Worm (Caenorhabditis elegans) whole organism, young adult: ENCODE results near the gene slc-25A10.

Source experiments
- B0019.2 ChIP-seq: fragments of 200-800 bp; sonication (Bioruptor generic); conservative IDR thresholded peaks from 2 replicates; pipeline ENCODE4 v1.3.6; 2022; ENCODE audit warnings: missing genetic modification reagents, missing genetic modification characterization, missing compliant biosample characterization
- B0035.1 ChIP-seq: sonication (generic microtip); optimal IDR thresholded peaks from 2 replicates; lab custom pipeline; 2016; ENCODE audit warnings: missing genetic modification characterization, mild to moderate bottlenecking, missing compliant biosample characterization, missing genotype, missing genetic modification reagents
- C06A6.2 ChIP-seq: fragments of 200-800 bp; sonication (Bioruptor generic); conservative IDR thresholded peaks from 2 replicates; pipeline ENCODE4 v1.3.6; 2022; ENCODE audit warnings: missing genetic modification characterization, missing compliant biosample characterization
- F10E7.11 ChIP-seq: sonication (generic microtip); optimal IDR thresholded peaks from 2 replicates; lab custom pipeline; 2017; ENCODE audit warnings: mild to moderate bottlenecking, missing genetic modification characterization, moderate library complexity, missing compliant biosample characterization
- F33H1.4 ChIP-seq: fragments of 200-800 bp; sonication (Bioruptor generic); IDR thresholded peaks from 2 replicates; pipeline ENCODE4 v1.3.6; 2022; ENCODE audit warnings: missing genetic modification reagents, missing genetic modification characterization, missing compliant biosample characterization
- F52B5.7 ChIP-seq: sonication (generic microtip); optimal IDR thresholded peaks from 2 replicates; lab custom pipeline; 2016; ENCODE audit warnings: mild to moderate bottlenecking, missing genetic modification characterization, missing compliant biosample characterization
- K11D2.4 ChIP-seq: fragments of 200-800 bp; sonication (Bioruptor generic); IDR thresholded peaks from 2 replicates; pipeline ENCODE4 v1.3.6; 2022; ENCODE audit warnings: missing genetic modification reagents, missing genetic modification characterization, missing compliant biosample characterization
- T07F8.4 ChIP-seq: sonication (generic microtip); optimal IDR thresholded peaks from 2 replicates; lab custom pipeline; 2016; ENCODE audit warnings: mild to moderate bottlenecking, missing genetic modification characterization, moderate library complexity, missing compliant biosample characterization
- Y53G8AR.9 ChIP-seq: fragments of 200-800 bp; sonication (Bioruptor generic); conservative IDR thresholded peaks from 2 replicates; pipeline ENCODE4 v1.3.6; 2022; ENCODE audit warnings: missing genetic modification reagents, missing genetic modification characterization, missing compliant biosample characterization
- ZK185.1 ChIP-seq: sonication (generic microtip); optimal IDR thresholded peaks from 2 replicates; lab custom pipeline; 2016; ENCODE audit warnings: mild to moderate bottlenecking, missing genetic modification characterization, missing compliant biosample characterization; ENCODE audit not compliant: poor library complexity, severe bottlenecking
- ama-1 ChIP-seq, 3 experiments: fragments of 150-350 bp in 1 of 3; sonication (generic microtip) in 2 of 3; optimal IDR thresholded peaks; 2 replicates each; lab custom pipeline; 2014 to 2018; ENCODE audit warnings: missing biosample characterization in 2 of 3, missing genetic modification characterization in 2 of 3, missing genetic modification reagents in 2 of 3
- atf-7 ChIP-seq: sonication (generic microtip); optimal IDR thresholded peaks from 2 replicates; lab custom pipeline; 2017; ENCODE audit warnings: mild to moderate bottlenecking, missing genetic modification characterization, missing compliant biosample characterization
- bed-2 ChIP-seq: fragments of 200-800 bp; sonication (Bioruptor generic); IDR thresholded peaks from 2 replicates; pipeline ENCODE4 v1.3.6; 2022; ENCODE audit warnings: missing genetic modification reagents, missing genetic modification characterization, missing compliant biosample characterization
- cebp-1 ChIP-seq, 2 experiments: fragments of 200-800 bp in 1 of 2; sonication (Bioruptor generic) in 1 of 2; sonication (generic microtip) in 1 of 2; IDR thresholded peaks in 1 of 2; optimal IDR thresholded peaks in 1 of 2; 2 replicates each; pipeline versions ENCODE4 v1.3.6 to Lab custom; 2017 to 2022; ENCODE audit warnings: missing compliant biosample characterization in 2 of 2, missing genetic modification characterization in 2 of 2, mild to moderate bottlenecking in 1 of 2, missing genetic modification reagents in 1 of 2, moderate library complexity in 1 of 2
- ceh-27 ChIP-seq: fragments of 200-800 bp; sonication (Bioruptor generic); optimal IDR thresholded peaks from 2 replicates; lab custom pipeline; 2018; ENCODE audit warnings: mild to moderate bottlenecking, missing genetic modification characterization, moderate library complexity, missing compliant biosample characterization
- ceh-91 ChIP-seq: fragments of 200-800 bp; sonication (Bioruptor generic); IDR thresholded peaks from 2 replicates; pipeline ENCODE4 v1.3.6; 2022; ENCODE audit warnings: missing genetic modification reagents, missing genetic modification characterization, missing compliant biosample characterization
- chd-7 ChIP-seq: sonication (generic microtip); optimal IDR thresholded peaks from 2 replicates; lab custom pipeline; 2016; ENCODE audit warnings: mild to moderate bottlenecking, missing genetic modification characterization, moderate library complexity, missing compliant biosample characterization
- dox-1 ChIP-seq: fragments of 200-800 bp; sonication (Bioruptor generic); IDR thresholded peaks from 2 replicates; pipeline ENCODE4 v1.3.6; 2022; ENCODE audit warnings: missing genetic modification reagents, missing genetic modification characterization, missing compliant biosample characterization
- dpff-1 ChIP-seq: sonication (generic microtip); optimal IDR thresholded peaks from 2 replicates; lab custom pipeline; 2017; ENCODE audit warnings: mild to moderate bottlenecking, missing genetic modification characterization, missing compliant biosample characterization
- ets-4 ChIP-seq: fragments of 200-800 bp; sonication (Bioruptor generic); optimal IDR thresholded peaks from 2 replicates; lab custom pipeline; 2018; ENCODE audit warnings: mild to moderate bottlenecking, missing genetic modification characterization, missing compliant biosample characterization
- fkh-3 ChIP-seq: sonication (generic microtip); optimal IDR thresholded peaks from 2 replicates; lab custom pipeline; 2016; ENCODE audit warnings: mild to moderate bottlenecking, missing genetic modification characterization, missing compliant biosample characterization
- gei-17 ChIP-seq: fragments of 200-800 bp; sonication (Bioruptor generic); optimal IDR thresholded peaks from 2 replicates; lab custom pipeline; 2018; ENCODE audit warnings: mild to moderate bottlenecking, missing genetic modification characterization, missing compliant biosample characterization
- hmg-1.2 ChIP-seq: fragments of 200-800 bp; sonication (Bioruptor generic); IDR thresholded peaks from 2 replicates; pipeline ENCODE4 v1.3.6; 2022; ENCODE audit warnings: missing genetic modification reagents, missing genetic modification characterization, missing compliant biosample characterization
- let-526 ChIP-seq: fragments of 200-800 bp; sonication (Bioruptor generic); IDR thresholded peaks from 2 replicates; pipeline ENCODE4 v1.3.6; 2022; ENCODE audit warnings: missing genetic modification reagents, missing genetic modification characterization, missing compliant biosample characterization
- lin-26 ChIP-seq: fragments of 200-800 bp; sonication (Bioruptor generic); IDR thresholded peaks from 2 replicates; pipeline ENCODE4 v1.3.6; 2022; ENCODE audit warnings: missing genetic modification reagents, missing genetic modification characterization, missing compliant biosample characterization
- lin-35 ChIP-seq, 3 experiments: fragments of 150-350 bp in 2 of 3; sonication (generic microtip) in 1 of 3; optimal IDR thresholded peaks; 2 replicates each; lab custom pipeline; 2014 to 2018; ENCODE audit warnings: missing biosample characterization in 3 of 3, missing genetic modification characterization in 3 of 3, missing genetic modification reagents in 3 of 3
- lin-40 ChIP-seq: sonication (generic microtip); optimal IDR thresholded peaks from 2 replicates; lab custom pipeline; 2016; ENCODE audit warnings: missing genetic modification characterization, mild to moderate bottlenecking, missing compliant biosample characterization, missing genotype, missing genetic modification reagents
- lsy-27 ChIP-seq: sonication (generic microtip); optimal IDR thresholded peaks from 2 replicates; lab custom pipeline; 2017; ENCODE audit warnings: missing genetic modification characterization, mild to moderate bottlenecking, missing compliant biosample characterization, antibody characterized with exemption, missing genotype, borderline replicate concordance; ENCODE audit not compliant: insufficient read depth
- mcd-1 ChIP-seq: fragments of 200-800 bp; sonication (Bioruptor generic); IDR thresholded peaks from 2 replicates; pipeline ENCODE4 v1.3.6; 2022; ENCODE audit warnings: missing genetic modification reagents, missing genetic modification characterization, missing compliant biosample characterization
- nhr-80 ChIP-seq: sonication (generic microtip); optimal IDR thresholded peaks from 2 replicates; lab custom pipeline; 2016; ENCODE audit warnings: missing genetic modification characterization, missing compliant biosample characterization
- nhr-90 ChIP-seq: sonication (generic microtip); optimal IDR thresholded peaks from 2 replicates; lab custom pipeline; 2016; ENCODE audit warnings: missing genotype, mild to moderate bottlenecking, missing genetic modification characterization, missing compliant biosample characterization
- pha-4 ChIP-seq: fragments of 150-350 bp; sonication (generic microtip); optimal IDR thresholded peaks from 2 replicates; lab custom pipeline; 2014; ENCODE audit warnings: missing biosample characterization, missing genetic modification reagents, missing genetic modification characterization
- repo-1 ChIP-seq: sonication (generic microtip); optimal IDR thresholded peaks from 2 replicates; lab custom pipeline; 2017; ENCODE audit warnings: mild to moderate bottlenecking, missing genetic modification characterization, missing compliant biosample characterization
- sdz-38 ChIP-seq: sonication (generic microtip); optimal IDR thresholded peaks from 2 replicates; lab custom pipeline; 2016; ENCODE audit warnings: missing genotype, missing genetic modification characterization, missing compliant biosample characterization
- snpc-3.4 ChIP-seq: sonication (generic microtip); optimal IDR thresholded peaks from 2 replicates; lab custom pipeline; 2017; ENCODE audit warnings: missing genetic modification characterization, mild to moderate bottlenecking, missing compliant biosample characterization, antibody characterized with exemption, moderate library complexity, missing genotype, missing genetic modification reagents
- somi-1 ChIP-seq: fragments of 200-800 bp; sonication (Bioruptor generic); optimal IDR thresholded peaks from 2 replicates; lab custom pipeline; 2018; ENCODE audit warnings: mild to moderate bottlenecking, missing genetic modification characterization, missing compliant biosample characterization
- sptf-2 ChIP-seq: fragments of 200-800 bp; sonication (Bioruptor generic); optimal IDR thresholded peaks from 2 replicates; lab custom pipeline; 2018; ENCODE audit warnings: mild to moderate bottlenecking, missing genetic modification characterization, missing compliant biosample characterization
- tbp1 ChIP-seq: fragments of 200-800 bp; sonication (Bioruptor generic); optimal IDR thresholded peaks from 2 replicates; lab custom pipeline; 2018; ENCODE audit warnings: mild to moderate bottlenecking, missing genetic modification characterization, missing compliant biosample characterization
- unc-130 ChIP-seq: sonication (generic microtip); optimal IDR thresholded peaks from 2 replicates; lab custom pipeline; 2016; ENCODE audit warnings: missing genetic modification reagents, missing genetic modification characterization, missing compliant biosample characterization
- unc-62 ChIP-seq: fragments of 150-350 bp; optimal IDR thresholded peaks from 2 replicates; lab custom pipeline; 2014; ENCODE audit warnings: missing biosample characterization, missing genetic modification reagents, missing genetic modification characterization
- zfh-2 ChIP-seq: fragments of 200-800 bp; sonication (Bioruptor generic); conservative IDR thresholded peaks from 2 replicates; pipeline ENCODE4 v1.3.6; 2022; ENCODE audit warnings: missing genetic modification reagents, missing genetic modification characterization, missing compliant biosample characterization
- ztf-22 ChIP-seq: fragments of 200-800 bp; sonication (Bioruptor generic); optimal IDR thresholded peaks from 2 replicates; lab custom pipeline; 2018; ENCODE audit warnings: mild to moderate bottlenecking, missing genetic modification characterization, moderate library complexity, missing compliant biosample characterization
- ztf-26 ChIP-seq: sonication (generic microtip); optimal IDR thresholded peaks from 2 replicates; lab custom pipeline; 2017; ENCODE audit warnings: missing genetic modification characterization, missing compliant biosample characterization
- ztf-28 ChIP-seq: fragments of 200-800 bp; sonication (Bioruptor generic); IDR thresholded peaks from 2 replicates; pipeline ENCODE4 v1.3.6; 2022; ENCODE audit warnings: missing genetic modification reagents, missing genetic modification characterization, missing compliant biosample characterization

Gene slc-25A10

ce11 chrX:6749124-6749822 lies 23.8 kb upstream of the slc-25A10 start (continued):
- TF ChIP-seq F10E7.11 (tag; lab: Kevin White, UChicago) = no peak
- no peak for TF ChIP-seq T07F8.4 (tag; lab: Kevin White, UChicago)
- TF ChIP-seq ama-1 (optimal IDR thresholded peaks at IDR 0.05; lab: Kevin White, UChicago) = peak; percentile 32
- TF ChIP-seq ama-1 (GFP tag; optimal IDR thresholded peaks at IDR 0.05; lab: Kevin White, UChicago) = no peak
- no peak for TF ChIP-seq lsy-27 (tag; lab: Kevin White, UChicago)
- no peak for TF ChIP-seq B0019.2
- no peak for TF ChIP-seq ceh-91 (GFP tag; lab: Robert Waterston, UW)
- TF ChIP-seq sptf-2 (GFP tag; lab: Kevin White, UChicago) = no peak
- peak; percentile 65 for TF ChIP-seq repo-1 (tag; lab: Kevin White, UChicago)
- TF ChIP-seq Y53G8AR.9 (GFP tag; lab: Robert Waterston, UW) = peak; percentile 84
- no peak for TF ChIP-seq unc-62 (GFP tag; lab: Kevin White, UChicago)
- peak in 1 of 3 experiments; percentile 41 for TF ChIP-seq lin-35 (GFP tag; optimal IDR thresholded peaks at IDR 0.05; lab: Kevin White, UChicago)
- TF ChIP-seq, all 124 proteins: peak for 41

DNA sequence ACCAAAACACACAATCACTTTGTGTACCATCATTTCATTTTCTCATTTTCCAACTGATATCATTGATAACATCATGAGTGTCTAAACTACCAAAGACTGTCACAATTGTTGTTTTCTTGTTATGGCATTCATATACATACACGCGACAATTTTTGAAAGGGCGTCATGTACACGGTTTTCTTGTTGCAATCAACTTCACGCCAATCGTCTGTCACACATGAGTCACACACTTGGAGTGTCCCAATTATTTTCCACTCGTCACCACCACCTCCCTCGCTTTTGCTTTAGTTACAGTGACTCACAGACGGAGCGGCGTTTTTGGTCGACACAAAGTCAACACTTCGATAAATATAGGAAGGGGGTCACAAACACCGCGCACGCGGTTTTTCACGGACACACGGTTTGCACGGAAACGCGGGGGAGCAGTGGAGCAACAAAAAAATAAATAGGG lies 22.5 kb upstream of the slc-25A10 start:
- peak; percentile 42 for TF ChIP-seq ZK185.1 (tag; lab: Kevin White, UChicago)
- peak; percentile 71 for TF ChIP-seq atf-7
- peak; percentile 47 for TF ChIP-seq C06A6.2 (GFP tag; lab: Robert Waterston, UW)
- peak; percentile 26 for TF ChIP-seq ceh-27 (GFP tag; lab: Kevin White, UChicago)
- TF ChIP-seq chd-7 (tag; lab: Kevin White, UChicago) = peak; percentile 56
- TF ChIP-seq nhr-80 = peak; percentile 94
- no peak for TF ChIP-seq bed-2 (GFP tag; lab: Robert Waterston, UW)
- TF ChIP-seq ztf-22 (GFP tag; lab: Kevin White, UChicago) = peak; percentile 48
- TF ChIP-seq let-526 (GFP tag; lab: Robert Waterston, UW) = 0 out of 2 replicates have a peak, but pooled peaks have one; percentile 36
- TF ChIP-seq hmg-1.2 (GFP tag; lab: Robert Waterston, UW) = 0 out of 2 replicates have a peak, but pooled peaks have one; percentile 11
- TF ChIP-seq unc-62 (GFP tag; lab: Kevin White, UChicago) = peak; percentile 77
- TF ChIP-seq nhr-90 (tag; lab: Kevin White, UChicago) = peak; percentile 38
- no peak for TF ChIP-seq gei-17 (GFP tag; lab: Kevin White, UChicago)
- peak; percentile 39; the same call in 1 of the 2 replicates for TF ChIP-seq mcd-1 (GFP tag; lab: Robert Waterston, UW)
- TF ChIP-seq dox-1 (GFP tag; lab: Robert Waterston, UW) = peak; percentile 58
- TF ChIP-seq F33H1.4 (GFP tag; lab: Robert Waterston, UW) = no peak
- TF ChIP-seq tbp1 = peak; percentile 36
- peak; percentile 17 for TF ChIP-seq pha-4 (tag; lab: Kevin White, UChicago)
- TF ChIP-seq unc-130 = no peak
- TF ChIP-seq zfh-2 (GFP tag; lab: Robert Waterston, UW) = peak; percentile 68
- TF ChIP-seq fkh-3 (tag; lab: Kevin White, UChicago) = no peak
- TF ChIP-seq sdz-38 = no peak
- no peak for TF ChIP-seq B0035.1 (tag; lab: Kevin White, UChicago)
- peak; percentile 61 for TF ChIP-seq lin-40 (tag; lab: Kevin White, UChicago)
- no peak for TF ChIP-seq ztf-28 (GFP tag; lab: Robert Waterston, UW)
- TF ChIP-seq K11D2.4 (GFP tag; lab: Robert Waterston, UW) = 0 out of 2 replicates have a peak, but pooled peaks have one; percentile 16
- TF ChIP-seq lin-26 (GFP tag; lab: Robert Waterston, UW) = 0 out of 2 replicates have a peak, but pooled peaks have one; percentile 13
- no peak for TF ChIP-seq somi-1 (GFP tag; lab: Kevin White, UChicago)
- peak; percentile 7 for TF ChIP-seq ztf-26 (tag; lab: Kevin White, UChicago)
- TF ChIP-seq ama-1 (optimal IDR thresholded peaks at IDR 0.05; lab: Kevin White, UChicago) = no peak
- TF ChIP-seq ama-1 (GFP tag; optimal IDR thresholded peaks at IDR 0.05; lab: Kevin White, UChicago) = no peak
- no peak for TF ChIP-seq snpc-3.4 (tag; lab: Kevin White, UChicago)
- TF ChIP-seq ets-4 = peak; percentile 62
- TF ChIP-seq F52B5.7 (tag; lab: Kevin White, UChicago) = no peak
- TF ChIP-seq dpff-1 (tag; lab: Kevin White, UChicago) = no peak
- no peak for TF ChIP-seq cebp-1 (GFP tag; IDR thresholded peaks at IDR 0.05; lab: Robert Waterston, UW)
- peak; percentile 72 for TF ChIP-seq cebp-1 (tag; optimal IDR thresholded peaks at IDR 0.05; lab: Kevin White, UChicago)
